Worm (Caenorhabditis elegans) whole organism, L1 larva: ENCODE measurements around the gene hum-4.

Experiments
- C04F5.9 ChIP-seq: sonication (generic microtip); optimal IDR thresholded peaks from 2 replicates; lab custom pipeline; 2016; ENCODE audit warnings: missing genetic modification characterization, missing compliant biosample characterization
- Y116A8C.19 ChIP-seq: sonication (generic microtip); optimal IDR thresholded peaks from 2 replicates; lab custom pipeline; 2016; ENCODE audit warnings: missing compliant biosample characterization, missing genetic modification characterization, borderline replicate concordance
- alr-1 ChIP-seq: fragments of 200-800 bp; sonication (Bioruptor generic); optimal IDR thresholded peaks from 2 replicates; lab custom pipeline; 2018; ENCODE audit warnings: borderline replicate concordance, mild to moderate bottlenecking, missing genetic modification characterization, missing compliant biosample characterization
- ama-1 ChIP-seq: fragments of 150-350 bp; optimal IDR thresholded peaks from 2 replicates; lab custom pipeline; 2014
- blmp-1 ChIP-seq: fragments of 150-350 bp; optimal IDR thresholded peaks from 2 replicates; lab custom pipeline; 2014; ENCODE audit warnings: missing biosample characterization, missing genetic modification characterization
- ceh-90 ChIP-seq: sonication (generic microtip); optimal IDR thresholded peaks from 2 replicates; lab custom pipeline; 2016; ENCODE audit warnings: missing genetic modification characterization, missing compliant biosample characterization
- dsc-1 ChIP-seq: sonication (generic microtip); optimal IDR thresholded peaks from 2 replicates; lab custom pipeline; 2016; ENCODE audit warnings: mild to moderate bottlenecking, missing genetic modification characterization, missing compliant biosample characterization
- elt-3 ChIP-seq, 6 experiments: fragments of 150-350 bp in 1 of 6; sonication (generic microtip); optimal IDR thresholded peaks; 2 replicates each; lab custom pipeline; 2017 to 2018; ENCODE audit warnings: missing biosample characterization in 6 of 6, missing genetic modification characterization in 6 of 6, inconsistent platforms in 1 of 6
- ets-5 ChIP-seq: fragments of 200-800 bp; sonication (Bioruptor generic); IDR thresholded peaks from 2 replicates; pipeline ENCODE4 v1.3.6; 2022; ENCODE audit warnings: missing genetic modification characterization, missing compliant biosample characterization
- fkh-10 ChIP-seq: sonication (generic microtip); optimal IDR thresholded peaks from 2 replicates; lab custom pipeline; 2017; ENCODE audit warnings: missing biosample characterization, missing genetic modification reagents, missing genetic modification characterization
- hpl-2 ChIP-seq: fragments of 150-350 bp; optimal IDR thresholded peaks from 2 replicates; lab custom pipeline; 2014; ENCODE audit warnings: missing biosample characterization, missing genetic modification reagents, missing genetic modification characterization
- irx-1 ChIP-seq: sonication (generic microtip); optimal IDR thresholded peaks from 2 replicates; lab custom pipeline; 2016; ENCODE audit warnings: missing genetic modification characterization, missing compliant biosample characterization
- jun-1 ChIP-seq: fragments of 150-350 bp; optimal IDR thresholded peaks from 2 replicates; lab custom pipeline; 2014; ENCODE audit warnings: missing biosample characterization, missing genetic modification reagents, missing genetic modification characterization
- lin-13 ChIP-seq: fragments of 150-350 bp; optimal IDR thresholded peaks from 2 replicates; lab custom pipeline; 2014; ENCODE audit warnings: missing biosample characterization, missing genetic modification reagents, missing genetic modification characterization
- lin-14 ChIP-seq: fragments of 200-800 bp; sonication (Bioruptor generic); optimal IDR thresholded peaks from 2 replicates; lab custom pipeline; 2018; ENCODE audit warnings: mild to moderate bottlenecking, missing genetic modification characterization, moderate library complexity, missing compliant biosample characterization
- lin-15B ChIP-seq: fragments of 150-350 bp; sonication (generic microtip); optimal IDR thresholded peaks from 3 replicates; lab custom pipeline; 2014; ENCODE audit warnings: missing biosample characterization, missing genetic modification characterization
- lin-35 ChIP-seq, 2 experiments: fragments of 150-350 bp; optimal IDR thresholded peaks; 2 replicates each; lab custom pipeline; 2014; ENCODE audit warnings: missing biosample characterization in 2 of 2, missing genetic modification characterization in 2 of 2, missing genetic modification reagents in 2 of 2
- lin-39 ChIP-seq: fragments of 150-350 bp; optimal IDR thresholded peaks from 2 replicates; lab custom pipeline; 2014; ENCODE audit warnings: missing biosample characterization, missing genetic modification reagents, missing genetic modification characterization
- lir-3 ChIP-seq: sonication (generic microtip); optimal IDR thresholded peaks from 2 replicates; lab custom pipeline; 2016; ENCODE audit warnings: mild to moderate bottlenecking, missing genetic modification characterization, moderate library complexity, missing compliant biosample characterization; ENCODE audit not compliant: poor library complexity
- lsy-2 ChIP-seq, 2 experiments: fragments of 150-350 bp; optimal IDR thresholded peaks; 2 replicates each; lab custom pipeline; 2014; ENCODE audit warnings: missing biosample characterization in 2 of 2, missing genetic modification characterization in 2 of 2
- mdl-1 ChIP-seq, 2 experiments: fragments of 150-350 bp; optimal IDR thresholded peaks; 2 replicates each; lab custom pipeline; 2014 to 2017; ENCODE audit warnings: missing biosample characterization in 2 of 2, missing genetic modification characterization in 2 of 2, inconsistent platforms in 1 of 2
- mef-2 ChIP-seq: fragments of 150-350 bp; optimal IDR thresholded peaks from 2 replicates; lab custom pipeline; 2014; ENCODE audit warnings: missing biosample characterization, missing genetic modification characterization
- mep-1 ChIP-seq: fragments of 150-350 bp; optimal IDR thresholded peaks from 2 replicates; lab custom pipeline; 2014; ENCODE audit warnings: missing biosample characterization, missing genetic modification characterization
- nhr-12 ChIP-seq: sonication (generic microtip); optimal IDR thresholded peaks from 2 replicates; lab custom pipeline; 2017; ENCODE audit warnings: missing biosample characterization, missing genetic modification characterization
- nhr-237 ChIP-seq: fragments of 150-350 bp; optimal IDR thresholded peaks from 2 replicates; lab custom pipeline; 2014; ENCODE audit warnings: missing biosample characterization, missing genetic modification characterization
- nhr-47 ChIP-seq: sonication (generic microtip); optimal IDR thresholded peaks from 2 replicates; lab custom pipeline; 2016; ENCODE audit warnings: mild to moderate bottlenecking, missing genetic modification characterization, moderate library complexity, missing compliant biosample characterization
- nhr-71 ChIP-seq: sonication (generic microtip); optimal IDR thresholded peaks from 2 replicates; lab custom pipeline; 2016; ENCODE audit warnings: mild to moderate bottlenecking, missing genetic modification characterization, moderate library complexity, missing compliant biosample characterization
- nhr-77 ChIP-seq: fragments of 150-350 bp; optimal IDR thresholded peaks from 2 replicates; lab custom pipeline; 2014; ENCODE audit warnings: missing biosample characterization, missing genetic modification characterization
- nhr-84 ChIP-seq: sonication (generic microtip); optimal IDR thresholded peaks from 2 replicates; lab custom pipeline; 2017; ENCODE audit warnings: missing biosample characterization, missing genetic modification characterization
- nhr-85 ChIP-seq: sonication (generic microtip); peaks from one replicate; lab custom pipeline; 2016; ENCODE audit warnings: missing genetic modification characterization, inconsistent platforms, missing compliant biosample characterization
- nhr-90 ChIP-seq: sonication (generic microtip); optimal IDR thresholded peaks from 2 replicates; lab custom pipeline; 2016; ENCODE audit warnings: mild to moderate bottlenecking, missing genetic modification characterization, missing compliant biosample characterization; ENCODE audit not compliant: poor library complexity
- pax-3 ChIP-seq: fragments of 200-800 bp; sonication (Bioruptor generic); optimal IDR thresholded peaks from 2 replicates; lab custom pipeline; 2018; ENCODE audit warnings: mild to moderate bottlenecking, missing genetic modification characterization, moderate library complexity, missing compliant biosample characterization
- pqm-1 ChIP-seq: sonication (generic microtip); optimal IDR thresholded peaks from 3 replicates; lab custom pipeline; 2017; ENCODE audit warnings: missing biosample characterization, missing genetic modification characterization
- skn-1 ChIP-seq: fragments of 150-350 bp; optimal IDR thresholded peaks from 2 replicates; lab custom pipeline; 2014; ENCODE audit warnings: missing biosample characterization, missing genetic modification characterization
- snu-23 ChIP-seq: sonication (generic microtip); optimal IDR thresholded peaks from 2 replicates; lab custom pipeline; 2016; ENCODE audit warnings: missing genetic modification characterization, missing compliant biosample characterization
- sox-4 ChIP-seq: sonication (generic microtip); optimal IDR thresholded peaks from 2 replicates; lab custom pipeline; 2016; ENCODE audit warnings: missing genetic modification characterization, missing compliant biosample characterization
- sup-37 ChIP-seq: fragments of 200-800 bp; sonication (Bioruptor generic); optimal IDR thresholded peaks from 2 replicates; lab custom pipeline; 2018; ENCODE audit warnings: mild to moderate bottlenecking, missing genetic modification characterization, missing compliant biosample characterization
- swsn-7 ChIP-seq: sonication (generic microtip); optimal IDR thresholded peaks from 2 replicates; lab custom pipeline; 2016; ENCODE audit warnings: missing genetic modification characterization, missing compliant biosample characterization
- tlp-1 ChIP-seq: fragments of 150-350 bp; optimal IDR thresholded peaks from 2 replicates; lab custom pipeline; 2014; ENCODE audit warnings: missing biosample characterization, missing genetic modification characterization
- unc-30 ChIP-seq: sonication (generic microtip); optimal IDR thresholded peaks from 2 replicates; lab custom pipeline; 2017; ENCODE audit warnings: missing biosample characterization, missing genetic modification characterization
- unc-86 ChIP-seq: sonication (generic microtip); optimal IDR thresholded peaks from 2 replicates; lab custom pipeline; 2016; ENCODE audit warnings: missing genetic modification characterization, missing compliant biosample characterization
- unc-98 ChIP-seq: fragments of 200-800 bp; sonication (Bioruptor generic); IDR thresholded peaks from 2 replicates; pipeline ENCODE4 v1.3.6; 2022; ENCODE audit warnings: missing genetic modification characterization, missing compliant biosample characterization
- ztf-11 ChIP-seq, 2 experiments: sonication (generic microtip); optimal IDR thresholded peaks; 2 replicates each; lab custom pipeline; 2016 to 2017; ENCODE audit warnings: missing genetic modification characterization in 2 of 2, missing biosample characterization in 1 of 2, missing compliant biosample characterization in 1 of 2

Gene hum-4

ce11 chrX:11480032-11480431 is 46.6 kb upstream of the hum-4 start:
- TF ChIP-seq ztf-11 (tag; optimal IDR thresholded peaks at IDR 0.05; lab: Kevin White, UChicago) (no peak), snu-23 (GFP tag; lab: Kevin White, UChicago) (no peak)

DNA sequence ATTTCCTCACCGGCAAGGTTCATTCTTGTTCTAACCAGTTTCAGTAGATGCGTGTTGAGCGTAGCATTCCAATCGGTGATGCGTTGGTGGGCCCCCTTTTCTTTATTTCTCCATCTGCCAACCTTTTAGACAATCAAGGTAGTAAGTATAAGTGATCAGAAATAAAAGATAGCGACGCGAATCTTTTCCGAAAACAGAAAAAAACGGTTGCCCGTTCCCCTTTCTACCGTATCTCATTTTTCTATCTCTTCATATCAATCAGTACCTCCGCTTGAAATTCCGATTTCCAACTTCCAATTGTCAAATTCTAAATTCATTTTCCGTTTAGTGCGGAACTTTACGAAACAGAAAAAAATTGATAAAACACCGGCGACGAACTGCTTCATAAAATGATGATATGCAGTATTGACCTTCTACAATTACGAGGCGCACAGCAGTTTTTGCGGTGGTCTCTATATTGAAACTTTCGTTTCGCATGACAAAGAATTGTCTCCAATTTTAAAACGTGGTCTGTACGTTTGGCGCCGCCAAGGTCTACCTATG is 46.0 kb upstream of the hum-4 start:
- no peak for TF ChIP-seq lsy-2 (tag; optimal IDR thresholded peaks at IDR 0.05; lab: Kevin White, UChicago)
- TF ChIP-seq ama-1 = no peak
- no peak for TF ChIP-seq nhr-77 (tag; lab: Kevin White, UChicago)
- TF ChIP-seq ceh-90 = no peak
- TF ChIP-seq hpl-2 (GFP tag; lab: Kevin White, UChicago) = no peak
- TF ChIP-seq mdl-1 (tag; optimal IDR thresholded peaks at IDR 0.05; lab: Kevin White, UChicago) = no peak
- no peak for TF ChIP-seq nhr-71 (tag; lab: Kevin White, UChicago)
- no peak for TF ChIP-seq unc-30
- TF ChIP-seq mep-1 (tag; lab: Kevin White, UChicago) = peak; percentile 9
- peak in 1 of 6 experiments; percentile 73 for TF ChIP-seq elt-3 (tag; optimal IDR thresholded peaks at IDR 0.05; lab: Kevin White, UChicago)
- TF ChIP-seq unc-86 (tag; lab: Kevin White, UChicago) = no peak
- TF ChIP-seq snu-23 (GFP tag; lab: Kevin White, UChicago) = no peak
- TF ChIP-seq jun-1 (tag; lab: Kevin White, UChicago) = no peak
- peak; percentile 38 for TF ChIP-seq skn-1 (tag; lab: Kevin White, UChicago)
- TF ChIP-seq tlp-1 (tag; lab: Kevin White, UChicago) = no peak
- peak; percentile 55 for TF ChIP-seq nhr-85
- TF ChIP-seq lin-35 (GFP tag; optimal IDR thresholded peaks at IDR 0.05; lab: Kevin White, UChicago) = peak in 1 of 2 experiments; percentile 9
- no peak for TF ChIP-seq dsc-1 (tag; lab: Kevin White, UChicago)
- no peak for TF ChIP-seq nhr-47 (tag; lab: Kevin White, UChicago)
- TF ChIP-seq pqm-1 (tag; lab: Kevin White, UChicago) = no peak
- no peak for TF ChIP-seq nhr-84
- no peak for TF ChIP-seq nhr-12
- TF ChIP-seq lir-3 (tag; lab: Kevin White, UChicago) = no peak
- peak; percentile 90 for TF ChIP-seq lin-14 (GFP tag; lab: Kevin White, UChicago)
- no peak for TF ChIP-seq lin-13 (GFP tag; lab: Kevin White, UChicago)
- TF ChIP-seq irx-1 (tag; lab: Kevin White, UChicago) = no peak
- peak; percentile 44 for TF ChIP-seq blmp-1
- TF ChIP-seq ets-5 = no peak
- no peak for TF ChIP-seq unc-98
- TF ChIP-seq C04F5.9 (tag; lab: Kevin White, UChicago) = no peak

- TF ChIP-seq tlp-1 (tag; lab: Kevin White, UChicago) (no peak), mdl-1 (tag; optimal IDR thresholded peaks at IDR 0.05; lab: Kevin White, UChicago) (peak in 1 of 2 experiments; percentile 6), nhr-237 (tag; lab: Kevin White, UChicago) (no peak), ets-5 (no peak), lin-39 (tag; lab: Kevin White, UChicago) (no peak), lin-14 (GFP tag; lab: Kevin White, UChicago) (peak; percentile 48), mef-2 (tag; lab: Kevin White, UChicago) (no peak), sox-4 (tag; lab: Kevin White, UChicago) (no peak), unc-86 (tag; lab: Kevin White, UChicago) (no peak), pax-3 (tag; lab: Kevin White, UChicago) (no peak), fkh-10 (no peak), lin-35 (GFP tag; optimal IDR thresholded peaks at IDR 0.05; lab: Kevin White, UChicago) (no peak), alr-1 (no peak), Y116A8C.19 (tag; lab: Kevin White, UChicago) (no peak), irx-1 (tag; lab: Kevin White, UChicago) (no peak), mep-1 (tag; lab: Kevin White, UChicago) (peak; percentile 2), nhr-90 (tag; lab: Kevin White, UChicago) (no peak), sup-37 (GFP tag; lab: Kevin White, UChicago) (no peak), elt-3 (tag; optimal IDR thresholded peaks at IDR 0.05; lab: Kevin White, UChicago) (no peak), unc-30 (no peak), swsn-7 (tag; lab: Kevin White, UChicago) (no peak), nhr-71 (tag; lab: Kevin White, UChicago) (no peak), ztf-11 (tag; optimal IDR thresholded peaks at IDR 0.05; lab: Kevin White, UChicago) (no peak), lin-15B (tag; lab: Kevin White, UChicago) (no peak), jun-1 (tag; lab: Kevin White, UChicago) (no peak)
Measured at ce11 chrX:11478758-11479157, 45.4 kb upstream of the hum-4 start.
